Fruit fly (Drosophila melanogaster) whole organism, pupa: Measurements from ENCODE around the gene Ge-1.
A peak's percentile ranks its signal among the peaks of the same experiment; 100 is the strongest.

Experiments used
- CG13204 ChIP-seq: fragments of 200-800 bp; sonication (Bioruptor generic); optimal IDR thresholded peaks from 2 replicates; lab custom pipeline; 2018; ENCODE audit warnings: missing biosample characterization, mild to moderate bottlenecking, missing genetic modification characterization, moderate library complexity
- CG14655 ChIP-seq: fragments of 200-800 bp; sonication (Bioruptor generic); optimal IDR thresholded peaks from 3 replicates; lab custom pipeline; 2017; ENCODE audit warnings: mild to moderate bottlenecking, missing biosample characterization, missing genetic modification reagents, missing genetic modification characterization
- CG15710 ChIP-seq: fragments of 200-800 bp; sonication (Bioruptor generic); optimal IDR thresholded peaks from 2 replicates; lab custom pipeline; 2018; ENCODE audit warnings: missing biosample characterization, mild to moderate bottlenecking, missing genetic modification characterization, moderate library complexity
- CG32121 ChIP-seq: fragments of 200-800 bp; sonication (Bioruptor generic); IDR thresholded peaks from 2 replicates; pipeline ENCODE4 v1.3.6; 2022; ENCODE audit warnings: missing biosample characterization, missing genetic modification characterization
- CG34367 ChIP-seq: fragments of 200-800 bp; sonication (Bioruptor generic); optimal IDR thresholded peaks from 2 replicates; lab custom pipeline; 2018; ENCODE audit warnings: missing biosample characterization, mild to moderate bottlenecking, missing genetic modification characterization
- CG4496 ChIP-seq: fragments of 200-800 bp; sonication (Bioruptor generic); IDR thresholded peaks from 3 replicates; pipeline ENCODE4 v1.3.6; 2022; ENCODE audit warnings: missing biosample characterization, missing genetic modification characterization
- CG8159 ChIP-seq: fragments of 200-800 bp; sonication (Bioruptor generic); optimal IDR thresholded peaks from 3 replicates; lab custom pipeline; 2018; ENCODE audit warnings: missing biosample characterization, mild to moderate bottlenecking, missing genetic modification characterization, moderate library complexity
- CG8301 ChIP-seq: fragments of 200-800 bp; sonication (Bioruptor generic); optimal IDR thresholded peaks from 2 replicates; lab custom pipeline; 2018; ENCODE audit warnings: missing biosample characterization, mild to moderate bottlenecking, missing genetic modification characterization
- CG9948 ChIP-seq: fragments of 200-800 bp; sonication (Bioruptor generic); optimal IDR thresholded peaks from 2 replicates; lab custom pipeline; 2018; ENCODE audit warnings: missing biosample characterization, mild to moderate bottlenecking, missing genetic modification characterization, moderate library complexity
- Ets98B ChIP-seq: fragments of 200-800 bp; sonication (Bioruptor generic); IDR thresholded peaks from 2 replicates; pipeline ENCODE4 v1.3.6; 2022; ENCODE audit warnings: missing biosample characterization, missing genetic modification characterization
- Pif1B ChIP-seq: fragments of 200-800 bp; sonication (Bioruptor generic); optimal IDR thresholded peaks from 3 replicates; lab custom pipeline; 2016; ENCODE audit warnings: missing biosample characterization, missing genetic modification characterization
- Snoo ChIP-seq: fragments of 200-800 bp; sonication (Bioruptor generic); optimal IDR thresholded peaks from 3 replicates; lab custom pipeline; 2017; ENCODE audit warnings: missing biosample characterization, mild to moderate bottlenecking, missing genetic modification characterization, inconsistent platforms
- fd96Ca ChIP-seq: fragments of 200-800 bp; sonication (Bioruptor generic); IDR thresholded peaks from 3 replicates; pipeline ENCODE4 v1.3.6; 2022; ENCODE audit warnings: missing biosample characterization, missing genetic modification characterization

dm6 chr2L:11045467-11045914 is 55.2 kb downstream of the Ge-1 start:
- TF ChIP-seq CG13204 (GFP tag; lab: Kevin White, UChicago) (no peak), CG8159 (no peak), CG8301 (tag; lab: Kevin White, UChicago) (no peak), CG4496 (GFP tag; lab: Robert Waterston, UW) (no peak), Snoo (tag; lab: Kevin White, UChicago) (no peak), CG14655 (GFP tag; lab: Kevin White, UChicago) (no peak), Pif1B (GFP tag; lab: Kevin White, UChicago) (no peak), CG34367 (tag; lab: Kevin White, UChicago) (no peak), fd96Ca (peak; percentile 11; the same call in 1 of the 3 replicates), CG32121 (GFP tag; lab: Robert Waterston, UW) (no peak), CG9948 (tag; lab: Kevin White, UChicago) (no peak), Ets98B (no peak), CG15710 (tag; lab: Kevin White, UChicago) (no peak)
